Fruit fly (Drosophila melanogaster) whole organism, wandering third instar larva: Measurements from ENCODE around the gene Evi5.

Experiments used
- Dif ChIP-seq: fragments of 200-275, 200-300 bp; sonication (Bioruptor generic); optimal IDR thresholded peaks from 2 replicates; lab custom pipeline; 2018; ENCODE audit warnings: missing biosample characterization, missing genetic modification characterization; ENCODE audit not compliant: partially characterized antibody
- dsf ChIP-seq: sonication (Bioruptor generic); optimal IDR thresholded peaks from 2 replicates; lab custom pipeline; 2016; ENCODE audit warnings: missing biosample characterization, missing genetic modification characterization, borderline replicate concordance
- lola ChIP-seq: fragments of >200 bp; optimal IDR thresholded peaks from 2 replicates; lab custom pipeline; 2017; ENCODE audit warnings: missing biosample characterization, missing genetic modification characterization
- rgr ChIP-seq: fragments of 200-800 bp; sonication (Bioruptor generic); optimal IDR thresholded peaks from 3 replicates; lab custom pipeline; 2016; ENCODE audit warnings: missing biosample characterization, mild to moderate bottlenecking, missing genetic modification characterization

- TF ChIP-seq rgr (GFP tag; lab: Kevin White, UChicago) (no peak), dsf (GFP tag; lab: Kevin White, UChicago) (no peak), lola (no peak), Dif (GFP tag; lab: Kevin White, UChicago) (no peak)
Observed at dm6 chrX:11385498-11385897, 68.7 kb downstream of the Evi5 start.
